Worm (Caenorhabditis elegans): ENCODE results near the gene fbxb-53.
"Not testable (repeated sequence)": the region's sequence is repeated elsewhere in the genome, so short reads cannot be mapped to it uniquely, and the experiment has no call there.

DNA sequence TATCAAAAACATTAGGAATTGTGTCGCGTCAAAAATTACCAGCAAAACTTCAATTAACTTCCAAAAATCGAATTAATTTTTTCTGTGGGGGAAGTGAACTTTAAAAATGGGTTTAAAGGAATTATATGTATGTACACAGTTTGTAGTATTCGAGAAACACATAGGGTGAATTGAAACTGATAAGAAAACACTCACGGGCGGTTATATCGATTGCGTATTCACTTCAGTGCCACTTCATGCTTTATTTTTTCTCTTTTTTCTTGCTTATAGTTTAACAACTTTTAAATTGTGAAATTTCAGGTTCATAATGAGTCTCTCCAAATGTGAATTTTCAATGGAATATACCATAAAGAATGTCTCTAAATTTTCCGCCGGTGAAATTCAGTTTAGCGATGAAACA, 14.7 kb downstream of the fbxb-53 start, which contains the start of gene math-26:
- not testable (repeated sequence) for TF ChIP-seq lin-13 (tag; optimal IDR thresholded peaks at IDR 0.05); nhr-76 (tag; optimal IDR thresholded peaks at IDR 0.05); pha-4 (tag; optimal IDR thresholded peaks at IDR 0.05); unc-62 (GFP tag; optimal IDR thresholded peaks at IDR 0.05); unc-39 (tag; optimal IDR thresholded peaks at IDR 0.05)

Measured in whole organism, mixed stage, embryonic.